Worm (Caenorhabditis elegans) whole organism, L1 larva: ENCODE measurements around the gene gldi-10.

Source experiments
- C16A3.4 ChIP-seq: fragments of 150-350 bp; optimal IDR thresholded peaks from 2 replicates; lab custom pipeline; 2014; ENCODE audit warnings: missing biosample characterization, missing genetic modification characterization
- C34B4.2 ChIP-seq: sonication (generic microtip); optimal IDR thresholded peaks from 2 replicates; lab custom pipeline; 2017; ENCODE audit warnings: mild to moderate bottlenecking, missing genetic modification characterization, missing compliant biosample characterization
- Y116A8C.19 ChIP-seq: sonication (generic microtip); optimal IDR thresholded peaks from 2 replicates; lab custom pipeline; 2016; ENCODE audit warnings: missing compliant biosample characterization, missing genetic modification characterization, borderline replicate concordance
- ama-1 ChIP-seq: fragments of 150-350 bp; optimal IDR thresholded peaks from 2 replicates; lab custom pipeline; 2014
- ceh-8 ChIP-seq: fragments of 200-800 bp; sonication (Bioruptor generic); optimal IDR thresholded peaks from 2 replicates; lab custom pipeline; 2018; ENCODE audit warnings: mild to moderate bottlenecking, missing genetic modification characterization, moderate library complexity, missing compliant biosample characterization
- ceh-82 ChIP-seq, 3 experiments: fragments of 150-350 bp in 1 of 3; sonication (generic microtip) in 2 of 3; optimal IDR thresholded peaks; 2 replicates each; lab custom pipeline; 2014 to 2017; ENCODE audit warnings: missing biosample characterization in 3 of 3, missing genetic modification characterization in 3 of 3
- ceh-90 ChIP-seq: sonication (generic microtip); optimal IDR thresholded peaks from 2 replicates; lab custom pipeline; 2016; ENCODE audit warnings: missing genetic modification characterization, missing compliant biosample characterization
- dsc-1 ChIP-seq: sonication (generic microtip); optimal IDR thresholded peaks from 2 replicates; lab custom pipeline; 2016; ENCODE audit warnings: mild to moderate bottlenecking, missing genetic modification characterization, missing compliant biosample characterization
- efl-1 ChIP-seq, 4 experiments: fragments of 150-350 bp; optimal IDR thresholded peaks in 3 of 4; peaks in 1 of 4; 1 replicate in 1 of 4; 2 replicates in 3 of 4; lab custom pipeline; 2014; ENCODE audit warnings: missing biosample characterization in 2 of 4, missing genetic modification characterization in 2 of 4, missing genetic modification reagents in 2 of 4
- egl-13 ChIP-seq: sonication (generic microtip); optimal IDR thresholded peaks from 2 replicates; lab custom pipeline; 2016; ENCODE audit warnings: missing genotype, missing genetic modification reagents, missing genetic modification characterization, missing compliant biosample characterization
- elt-2 ChIP-seq: sonication (generic microtip); optimal IDR thresholded peaks from 2 replicates; lab custom pipeline; 2016; ENCODE audit warnings: missing genetic modification characterization, mild to moderate bottlenecking, inconsistent platforms, missing compliant biosample characterization, missing genetic modification reagents
- ets-5 ChIP-seq: fragments of 200-800 bp; sonication (Bioruptor generic); IDR thresholded peaks from 2 replicates; pipeline ENCODE4 v1.3.6; 2022; ENCODE audit warnings: missing genetic modification characterization, missing compliant biosample characterization
- fkh-8 ChIP-seq: sonication (generic microtip); optimal IDR thresholded peaks from 2 replicates; lab custom pipeline; 2016; ENCODE audit warnings: mild to moderate bottlenecking, missing genetic modification characterization, missing compliant biosample characterization
- fos-1 ChIP-seq: fragments of 150-350 bp; optimal IDR thresholded peaks from 2 replicates; lab custom pipeline; 2014; ENCODE audit warnings: missing biosample characterization, missing genetic modification characterization
- hpl-2 ChIP-seq: fragments of 150-350 bp; optimal IDR thresholded peaks from 2 replicates; lab custom pipeline; 2014; ENCODE audit warnings: missing biosample characterization, missing genetic modification reagents, missing genetic modification characterization
- irx-1 ChIP-seq: sonication (generic microtip); optimal IDR thresholded peaks from 2 replicates; lab custom pipeline; 2016; ENCODE audit warnings: missing genetic modification characterization, missing compliant biosample characterization
- lin-13 ChIP-seq: fragments of 150-350 bp; optimal IDR thresholded peaks from 2 replicates; lab custom pipeline; 2014; ENCODE audit warnings: missing biosample characterization, missing genetic modification reagents, missing genetic modification characterization
- lin-14 ChIP-seq: fragments of 200-800 bp; sonication (Bioruptor generic); optimal IDR thresholded peaks from 2 replicates; lab custom pipeline; 2018; ENCODE audit warnings: mild to moderate bottlenecking, missing genetic modification characterization, moderate library complexity, missing compliant biosample characterization
- lin-39 ChIP-seq: fragments of 150-350 bp; optimal IDR thresholded peaks from 2 replicates; lab custom pipeline; 2014; ENCODE audit warnings: missing biosample characterization, missing genetic modification reagents, missing genetic modification characterization
- lsy-2 ChIP-seq, 2 experiments: fragments of 150-350 bp; optimal IDR thresholded peaks; 2 replicates each; lab custom pipeline; 2014; ENCODE audit warnings: missing biosample characterization in 2 of 2, missing genetic modification characterization in 2 of 2
- mab-9 ChIP-seq: fragments of 200-800 bp; sonication (Bioruptor generic); IDR thresholded peaks from 2 replicates; pipeline ENCODE4 v1.3.6; 2022; ENCODE audit warnings: missing genetic modification reagents, missing genetic modification characterization, missing compliant biosample characterization
- mep-1 ChIP-seq: fragments of 150-350 bp; optimal IDR thresholded peaks from 2 replicates; lab custom pipeline; 2014; ENCODE audit warnings: missing biosample characterization, missing genetic modification characterization
- nhr-11 ChIP-seq: fragments of 150-350 bp; optimal IDR thresholded peaks from 2 replicates; lab custom pipeline; 2014; ENCODE audit warnings: missing biosample characterization, missing genetic modification characterization
- nhr-12 ChIP-seq: sonication (generic microtip); optimal IDR thresholded peaks from 2 replicates; lab custom pipeline; 2017; ENCODE audit warnings: missing biosample characterization, missing genetic modification characterization
- nhr-19 ChIP-seq: fragments of 200-800 bp; sonication (Bioruptor generic); conservative IDR thresholded peaks from 2 replicates; pipeline ENCODE4 v1.3.6; 2022; ENCODE audit warnings: missing genetic modification characterization, missing compliant biosample characterization
- nhr-20 ChIP-seq: sonication (generic microtip); optimal IDR thresholded peaks from 2 replicates; lab custom pipeline; 2016; ENCODE audit warnings: mild to moderate bottlenecking, missing genetic modification characterization, missing compliant biosample characterization
- nhr-28 ChIP-seq: fragments of 150-350 bp; optimal IDR thresholded peaks from 2 replicates; lab custom pipeline; 2014; ENCODE audit warnings: missing biosample characterization, missing genetic modification characterization
- nhr-71 ChIP-seq: sonication (generic microtip); optimal IDR thresholded peaks from 2 replicates; lab custom pipeline; 2016; ENCODE audit warnings: mild to moderate bottlenecking, missing genetic modification characterization, moderate library complexity, missing compliant biosample characterization
- nhr-76 ChIP-seq: sonication (generic microtip); optimal IDR thresholded peaks from 2 replicates; lab custom pipeline; 2017; ENCODE audit warnings: missing biosample characterization, missing genetic modification characterization
- nhr-85 ChIP-seq: sonication (generic microtip); peaks from one replicate; lab custom pipeline; 2016; ENCODE audit warnings: missing genetic modification characterization, inconsistent platforms, missing compliant biosample characterization
- nhr-90 ChIP-seq: sonication (generic microtip); optimal IDR thresholded peaks from 2 replicates; lab custom pipeline; 2016; ENCODE audit warnings: mild to moderate bottlenecking, missing genetic modification characterization, missing compliant biosample characterization; ENCODE audit not compliant: poor library complexity
- pax-3 ChIP-seq: fragments of 200-800 bp; sonication (Bioruptor generic); optimal IDR thresholded peaks from 2 replicates; lab custom pipeline; 2018; ENCODE audit warnings: mild to moderate bottlenecking, missing genetic modification characterization, moderate library complexity, missing compliant biosample characterization
- pqm-1 ChIP-seq: sonication (generic microtip); optimal IDR thresholded peaks from 3 replicates; lab custom pipeline; 2017; ENCODE audit warnings: missing biosample characterization, missing genetic modification characterization
- rnt-1 ChIP-seq: sonication (generic microtip); optimal IDR thresholded peaks from 2 replicates; lab custom pipeline; 2016; ENCODE audit warnings: mild to moderate bottlenecking, missing genetic modification characterization, moderate library complexity, missing compliant biosample characterization
- skn-1 ChIP-seq: fragments of 150-350 bp; optimal IDR thresholded peaks from 2 replicates; lab custom pipeline; 2014; ENCODE audit warnings: missing biosample characterization, missing genetic modification characterization
- snpc-4 ChIP-seq: fragments of 150-350 bp; optimal IDR thresholded peaks from 2 replicates; lab custom pipeline; 2014; ENCODE audit warnings: missing biosample characterization, missing genetic modification characterization
- sptf-1 ChIP-seq: fragments of 150-350 bp; optimal IDR thresholded peaks from 2 replicates; lab custom pipeline; 2014; ENCODE audit warnings: missing biosample characterization, missing genetic modification characterization
- swsn-7 ChIP-seq: sonication (generic microtip); optimal IDR thresholded peaks from 2 replicates; lab custom pipeline; 2016; ENCODE audit warnings: missing genetic modification characterization, missing compliant biosample characterization
- unc-130 ChIP-seq: fragments of 150-350 bp; optimal IDR thresholded peaks from 2 replicates; lab custom pipeline; 2017; ENCODE audit warnings: missing biosample characterization, missing genetic modification characterization, inconsistent platforms
- unc-98 ChIP-seq: fragments of 200-800 bp; sonication (Bioruptor generic); IDR thresholded peaks from 2 replicates; pipeline ENCODE4 v1.3.6; 2022; ENCODE audit warnings: missing genetic modification characterization, missing compliant biosample characterization
- zag-1 ChIP-seq: fragments of 150-350 bp; optimal IDR thresholded peaks from 2 replicates; lab custom pipeline; 2014; ENCODE audit warnings: missing biosample characterization, missing genetic modification characterization
- zip-4 ChIP-seq: fragments of 200-800 bp; sonication (Bioruptor generic); optimal IDR thresholded peaks from 2 replicates; lab custom pipeline; 2018; ENCODE audit warnings: mild to moderate bottlenecking, missing genetic modification characterization, moderate library complexity, missing compliant biosample characterization
- ztf-4 ChIP-seq: fragments of 150-350 bp; optimal IDR thresholded peaks from 2 replicates; lab custom pipeline; 2014; ENCODE audit warnings: missing biosample characterization, missing genetic modification characterization

Gene gldi-10

ce11 chrIV:9121545-9121944 lies 22.5 kb downstream of the gldi-10 start (continued):
- TF ChIP-seq rnt-1 (tag; lab: Kevin White, UChicago) (peak; percentile 57), pqm-1 (tag; lab: Kevin White, UChicago) (no peak), C16A3.4 (peak; percentile 51), elt-2 (no peak), nhr-76 (tag; lab: Kevin White, UChicago) (no peak), lin-13 (GFP tag; lab: Kevin White, UChicago) (peak; percentile 58), lin-14 (GFP tag; lab: Kevin White, UChicago) (peak; percentile 94), nhr-20 (tag; lab: Kevin White, UChicago) (peak; percentile 64), fos-1 (tag; lab: Kevin White, UChicago) (peak; percentile 17), ceh-82 (tag; optimal IDR thresholded peaks at IDR 0.05; lab: Kevin White, UChicago) (peak in 2 of 3 experiments; percentile 8 to 25), fkh-8 (tag; lab: Kevin White, UChicago) (no peak), ztf-4 (tag; lab: Kevin White, UChicago) (no peak), nhr-85 (tag; lab: Kevin White, UChicago) (peak; percentile 88), nhr-71 (peak; percentile 77), nhr-12 (tag; lab: Kevin White, UChicago) (no peak), lsy-2 (tag; optimal IDR thresholded peaks at IDR 0.05; lab: Kevin White, UChicago) (peak; percentile 27 to 64), nhr-90 (tag; lab: Kevin White, UChicago) (peak; percentile 41), skn-1 (tag; lab: Kevin White, UChicago) (peak; percentile 43), zag-1 (tag; lab: Kevin White, UChicago) (no peak), nhr-28 (tag; lab: Kevin White, UChicago) (no peak)

DNA sequence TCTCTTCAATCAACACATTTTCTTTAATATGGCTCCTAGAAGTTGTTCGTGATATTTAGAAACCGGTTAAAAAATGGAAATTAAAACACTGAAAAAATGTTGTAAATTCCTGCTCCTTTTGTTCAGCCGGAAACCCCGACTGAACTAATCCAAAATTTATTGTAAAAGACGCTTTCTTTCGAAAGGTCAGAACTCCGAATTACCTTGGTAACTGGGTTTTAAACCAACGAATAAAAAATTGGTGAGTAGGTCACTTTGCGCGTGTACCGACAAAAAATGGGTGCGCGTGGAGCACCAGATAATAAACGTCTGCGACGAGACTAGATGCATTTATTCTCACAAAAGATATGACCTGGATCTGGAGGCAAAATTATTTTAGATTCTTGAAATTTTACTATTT lies 31.6 kb downstream of the gldi-10 start:
- TF ChIP-seq skn-1 (tag; lab: Kevin White, UChicago) (no peak), nhr-85 (tag; lab: Kevin White, UChicago) (peak; percentile 56), zip-4 (GFP tag; lab: Kevin White, UChicago) (no peak), lin-13 (GFP tag; lab: Kevin White, UChicago) (no peak), efl-1 (optimal IDR thresholded peaks at IDR 0.05; lab: Kevin White, UChicago) (no peak), efl-1 (GFP tag; optimal IDR thresholded peaks at IDR 0.05 in 1 of 2; lab: Kevin White, UChicago) (peak in 1 of 2 experiments; percentile 69), dsc-1 (tag; lab: Kevin White, UChicago) (no peak), ama-1 (lab: Kevin White, UChicago) (no peak), nhr-76 (tag; lab: Kevin White, UChicago) (no peak), pax-3 (tag; lab: Kevin White, UChicago) (no peak), C16A3.4 (no peak), nhr-20 (tag; lab: Kevin White, UChicago) (no peak), snpc-4 (peak; percentile 8), nhr-19 (GFP tag; lab: Robert Waterston, UW) (no peak), unc-130 (tag; lab: Kevin White, UChicago) (no peak), sptf-1 (tag; lab: Kevin White, UChicago) (no peak)

DNA sequence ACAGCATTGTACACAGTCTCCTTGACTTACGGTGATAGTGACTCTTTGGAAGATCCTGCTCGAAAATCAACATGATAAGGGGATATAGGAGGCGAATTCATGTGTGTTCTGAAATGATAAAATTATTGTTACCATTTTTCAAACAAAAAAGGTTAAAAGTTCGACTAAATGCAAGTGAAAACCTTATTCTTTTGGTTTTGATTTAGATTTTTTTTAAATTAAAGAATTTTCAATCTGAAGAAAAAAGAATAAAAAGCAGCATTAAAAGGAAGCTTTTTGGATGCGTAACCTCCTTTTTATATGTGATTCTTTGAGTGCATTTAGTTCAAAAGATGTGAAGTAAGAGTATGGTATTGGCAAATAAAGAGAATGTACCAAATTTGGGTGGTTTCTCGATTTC lies 36.3 kb downstream of the gldi-10 start, which contains the start of gene delm-1:
Gene delm-1 (minus strand): TSS at position 101 of the 400 bp plus-strand sequence.
- TF ChIP-seq hpl-2 (GFP tag; lab: Kevin White, UChicago), result no peak
- no peak for TF ChIP-seq ceh-8
- no peak for TF ChIP-seq nhr-19 (GFP tag; lab: Robert Waterston, UW)
- no peak for TF ChIP-seq mab-9 (GFP tag; lab: Robert Waterston, UW)
- no peak for TF ChIP-seq irx-1 (tag; lab: Kevin White, UChicago)
- TF ChIP-seq swsn-7 (tag; lab: Kevin White, UChicago), result no peak
- no peak for TF ChIP-seq efl-1 (optimal IDR thresholded peaks at IDR 0.05; lab: Kevin White, UChicago)
- no peak for TF ChIP-seq efl-1 (GFP tag; optimal IDR thresholded peaks at IDR 0.05 in 1 of 2; lab: Kevin White, UChicago)
- TF ChIP-seq mep-1, result no peak
- TF ChIP-seq unc-98 (GFP tag; lab: Robert Waterston, UW), result no peak
- no peak for TF ChIP-seq C34B4.2 (tag; lab: Kevin White, UChicago)
- no peak for TF ChIP-seq nhr-11
- TF ChIP-seq ztf-4 (tag; lab: Kevin White, UChicago), result no peak
- no peak for TF ChIP-seq egl-13 (tag; lab: Kevin White, UChicago)
- TF ChIP-seq lin-39 (tag; lab: Kevin White, UChicago), result no peak
- TF ChIP-seq ceh-90, result no peak
- TF ChIP-seq ets-5 (GFP tag; lab: Robert Waterston, UW), result no peak
- no peak for TF ChIP-seq Y116A8C.19 (tag; lab: Kevin White, UChicago)
